Fruit fly (Drosophila melanogaster): ENCODE measurements around the gene rsh.

Gene rsh

DNA sequence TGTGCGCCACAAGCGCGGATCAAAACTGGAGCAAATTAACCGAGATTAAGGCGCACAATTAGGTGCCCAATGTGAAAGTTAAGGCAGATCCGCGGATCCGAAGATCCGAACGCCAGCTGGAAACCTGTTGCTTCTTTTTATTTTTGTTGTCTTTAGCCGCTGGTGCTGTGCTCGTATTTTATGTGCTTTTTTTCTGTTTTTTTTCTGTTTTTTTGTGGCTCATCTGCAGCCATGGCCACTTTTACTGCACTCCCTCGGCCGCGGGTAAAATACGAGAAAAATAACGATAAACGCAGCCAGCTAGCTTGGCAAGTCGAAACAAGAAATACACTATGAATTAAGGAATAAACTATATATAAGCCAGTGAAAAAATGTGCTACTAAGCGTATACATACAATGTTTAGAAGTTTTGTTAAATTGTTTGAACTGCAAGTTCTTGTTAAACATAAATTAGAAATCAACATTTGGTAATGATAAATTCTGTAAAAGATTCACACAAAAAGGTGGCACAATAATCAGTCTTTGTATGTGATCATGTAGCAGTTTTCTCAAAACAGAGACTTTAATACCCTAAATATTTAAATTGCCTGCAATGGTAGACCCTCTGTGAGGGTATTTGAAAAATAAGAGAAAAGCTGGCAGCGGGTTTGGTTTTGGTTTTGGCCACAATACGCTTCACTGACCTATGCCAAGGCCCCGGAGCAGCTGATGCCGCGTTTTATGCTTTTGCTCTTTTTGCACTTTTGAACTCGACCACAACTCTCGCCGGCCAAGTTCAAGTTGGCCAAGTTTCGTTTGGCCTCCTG, 128.2 kb downstream of the rsh start:
- no peak for TF ChIP-seq pan (optimal IDR thresholded peaks at IDR 0.05)
- no peak for TF ChIP-seq psq (optimal IDR thresholded peaks at IDR 0.05)
- no peak for TF ChIP-seq CG8478 (optimal IDR thresholded peaks at IDR 0.05)
- no peak for TF ChIP-seq usp (GFP tag; optimal IDR thresholded peaks at IDR 0.05)
- TF ChIP-seq Dll (optimal IDR thresholded peaks at IDR 0.05): no peak
- no peak for TF ChIP-seq EcR (GFP tag; optimal IDR thresholded peaks at IDR 0.05)

dm6 chrX:13125559-13125958, 137.1 kb downstream of the rsh start:
- TF ChIP-seq CG8478 (optimal IDR thresholded peaks at IDR 0.05): no peak
- TF ChIP-seq EcR (GFP tag; optimal IDR thresholded peaks at IDR 0.05): no peak
- TF ChIP-seq Dll (optimal IDR thresholded peaks at IDR 0.05): no peak
- TF ChIP-seq psq (optimal IDR thresholded peaks at IDR 0.05): no peak
- TF ChIP-seq pan (optimal IDR thresholded peaks at IDR 0.05): no peak
- TF ChIP-seq usp (GFP tag; optimal IDR thresholded peaks at IDR 0.05): no peak

DNA sequence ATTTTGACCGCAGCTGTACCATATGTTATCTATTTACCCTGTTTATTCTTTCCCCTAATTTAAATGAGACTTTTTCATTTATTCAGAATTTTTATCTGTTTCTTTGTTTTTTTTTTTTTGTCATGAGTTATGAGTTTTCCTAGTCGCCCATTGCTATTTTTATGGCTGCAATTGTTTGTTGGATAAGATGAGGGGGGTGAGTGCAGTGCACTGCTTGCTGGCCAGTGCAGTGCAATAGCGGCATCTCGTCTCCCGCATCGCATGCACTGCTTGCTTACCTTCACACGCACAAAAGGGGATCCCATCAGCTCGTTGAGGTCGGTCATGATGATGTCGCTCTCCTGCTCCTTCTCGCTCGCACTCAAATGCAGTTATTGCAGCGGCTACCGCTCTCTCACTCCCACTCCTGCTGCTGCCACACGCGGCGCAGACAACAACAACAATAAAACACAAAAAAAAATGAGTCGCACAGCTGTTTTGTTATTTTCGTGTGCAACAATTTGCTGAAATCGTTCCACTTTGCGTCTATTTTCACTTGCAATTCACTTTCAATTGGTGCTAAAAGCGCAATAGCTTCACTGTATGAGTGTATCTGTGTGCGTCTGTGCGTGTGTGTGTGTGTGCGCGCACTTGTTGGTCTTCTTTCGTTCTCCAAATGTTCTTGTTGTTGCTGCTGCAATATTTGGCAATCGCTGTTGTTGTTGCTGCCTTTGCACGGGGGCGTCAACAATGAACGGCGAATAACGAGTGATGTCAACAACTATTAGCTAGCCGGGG, 139.7 kb downstream of the rsh start:
- no peak for TF ChIP-seq psq (optimal IDR thresholded peaks at IDR 0.05)
- TF ChIP-seq CG8478 (optimal IDR thresholded peaks at IDR 0.05): peak; percentile 59

Measured in whole organism.